Worm (Caenorhabditis elegans) whole organism, L4 larva: ENCODE results near the gene sma-2.

Experiments
- Y5F2A.4 ChIP-seq: fragments of 200-800 bp; sonication (Bioruptor generic); optimal IDR thresholded peaks from 2 replicates; lab custom pipeline; 2018; ENCODE audit warnings: mild to moderate bottlenecking, missing genetic modification characterization, missing compliant biosample characterization
- ama-1 ChIP-seq: fragments of 150-350 bp; optimal IDR thresholded peaks from 2 replicates; lab custom pipeline; 2014; ENCODE audit warnings: inconsistent platforms, mixed read lengths
- ces-1 ChIP-seq: fragments of 150-350 bp; sonication (generic microtip); optimal IDR thresholded peaks from 4 replicates; lab custom pipeline; 2014; ENCODE audit warnings: missing biosample characterization, missing genetic modification reagents, missing genetic modification characterization
- fos-1 ChIP-seq: fragments of 150-350 bp; optimal IDR thresholded peaks from 2 replicates; lab custom pipeline; 2014; ENCODE audit warnings: missing biosample characterization, missing genetic modification characterization
- lin-13 ChIP-seq: fragments of 150-350 bp; optimal IDR thresholded peaks from 2 replicates; lab custom pipeline; 2014; ENCODE audit warnings: missing biosample characterization, missing genetic modification reagents, missing genetic modification characterization
- lin-39 ChIP-seq: fragments of 150-350 bp; optimal IDR thresholded peaks from 2 replicates; lab custom pipeline; 2014; ENCODE audit warnings: missing biosample characterization, missing genetic modification reagents, missing genetic modification characterization
- nhr-77 ChIP-seq: fragments of 150-350 bp; optimal IDR thresholded peaks from 2 replicates; lab custom pipeline; 2014; ENCODE audit warnings: missing biosample characterization, missing genetic modification characterization
- snpc-4 ChIP-seq: fragments of 150-350 bp; optimal IDR thresholded peaks from 2 replicates; lab custom pipeline; 2014; ENCODE audit warnings: missing biosample characterization, missing genetic modification characterization
- unc-130 ChIP-seq: sonication (generic microtip); optimal IDR thresholded peaks from 2 replicates; lab custom pipeline; 2016; ENCODE audit warnings: missing genetic modification reagents, missing genetic modification characterization, missing compliant biosample characterization
- zfp-3 ChIP-seq: fragments of 200-800 bp; sonication (Bioruptor generic); conservative IDR thresholded peaks from 2 replicates; pipeline ENCODE4 v1.3.6; 2022; ENCODE audit warnings: missing genetic modification reagents, missing genetic modification characterization, missing compliant biosample characterization

ce11 chrIII:8779912-8780311 lies 30.4 kb downstream of the sma-2 start, which contains the start of gene K02D10.4:
- TF ChIP-seq lin-39 (tag; lab: Kevin White, UChicago) (no peak), Y5F2A.4 (GFP tag; lab: Kevin White, UChicago) (no peak), fos-1 (tag; lab: Kevin White, UChicago) (no peak), ama-1 (lab: Kevin White, UChicago) (no peak), lin-13 (GFP tag; lab: Kevin White, UChicago) (no peak), ces-1 (GFP tag; lab: Kevin White, UChicago) (no peak), snpc-4 (tag; lab: Kevin White, UChicago) (no peak), unc-130 (no peak), zfp-3 (GFP tag; lab: Robert Waterston, UW) (no peak), nhr-77 (tag; lab: Kevin White, UChicago) (no peak)
